Fruit fly (Drosophila melanogaster): ENCODE data around the gene Sk2.
A peak's percentile ranks its signal among the peaks of the same experiment; 100 is the strongest.

Sk2 gene

DNA sequence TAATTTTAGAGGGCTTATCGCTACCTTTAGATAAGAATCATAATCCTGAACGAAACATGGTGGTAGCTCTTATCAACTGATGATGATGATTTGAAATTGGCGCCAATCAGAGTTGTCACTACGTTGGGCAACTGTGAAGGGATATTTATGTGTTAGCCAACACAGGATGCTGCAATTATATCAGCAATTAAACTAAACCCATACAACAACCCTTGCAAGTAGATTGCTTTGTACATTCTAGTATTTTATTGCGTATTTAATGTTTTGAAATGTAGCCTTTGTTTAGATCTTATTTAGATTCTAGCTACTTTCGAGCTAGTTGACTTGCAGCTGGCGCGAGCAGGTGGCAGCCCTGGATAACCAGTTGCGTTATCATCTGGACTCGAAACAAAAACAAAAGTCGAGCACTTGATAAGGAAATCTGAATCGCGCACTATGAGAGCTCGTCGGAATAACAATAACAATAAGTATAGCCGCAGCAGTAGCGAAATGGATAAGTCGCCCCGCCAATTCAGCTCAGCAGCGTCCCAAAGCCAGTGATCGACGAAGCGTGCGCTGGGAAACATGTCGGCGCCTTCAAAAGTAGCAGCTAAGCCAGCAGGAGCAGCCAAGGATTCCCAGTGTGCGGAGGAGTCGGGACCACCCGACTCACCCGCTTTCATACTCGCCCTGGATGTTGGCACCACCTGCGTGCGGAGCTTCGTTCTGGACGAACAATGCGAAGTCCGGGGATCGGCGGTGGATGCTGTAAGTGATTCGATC is 5.4 kb downstream of the Sk2 start, which contains the start of gene CG1271 (continued):
- peak; percentile 35 for TF ChIP-seq CG11902 (GFP tag; optimal IDR thresholded peaks at IDR 0.05)
- TF ChIP-seq Hr4 (GFP tag; optimal IDR thresholded peaks at IDR 0.05), result no peak
- peak; percentile 20 for TF ChIP-seq Blimp-1 (GFP tag; optimal IDR thresholded peaks at IDR 0.05)
- TF ChIP-seq Gug (GFP tag; IDR thresholded peaks at IDR 0.05), result no peak
- no peak for TF ChIP-seq Lpt (GFP tag; optimal IDR thresholded peaks at IDR 0.05)
- TF ChIP-seq dsx (GFP tag; optimal IDR thresholded peaks at IDR 0.05; ENCODE audit: poor library complexity, severe bottlenecking), result peak; percentile 13
- TF ChIP-seq CG7368 (GFP tag; optimal IDR thresholded peaks at IDR 0.05), result no peak
- TF ChIP-seq CG3919 (GFP tag; optimal IDR thresholded peaks at IDR 0.05), result peak; percentile 69
- TF ChIP-seq CG6163 (GFP tag; IDR thresholded peaks at IDR 0.05), result peak; percentile 38; the same call in 2 of the 3 replicates

DNA sequence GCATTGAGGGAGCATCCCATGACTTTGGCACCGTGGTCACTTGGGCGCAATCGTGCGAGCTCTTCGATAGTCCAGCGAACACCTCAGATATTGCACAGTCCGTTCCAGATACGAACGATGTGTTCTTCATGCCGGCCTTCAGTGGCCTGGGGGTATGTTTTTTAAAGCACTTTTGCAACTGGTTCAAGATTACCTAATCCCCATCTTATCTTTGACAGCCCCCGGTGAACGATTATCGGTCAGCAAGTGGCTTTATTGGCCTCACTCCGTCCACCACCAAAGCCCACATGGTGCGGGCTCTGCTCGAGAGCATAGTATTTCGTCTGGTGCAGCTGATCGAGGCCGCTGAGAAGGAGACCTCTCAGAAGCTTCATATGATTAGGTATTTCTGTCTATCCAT is 7.2 kb downstream of the Sk2 start:
- peak; percentile 93 for TF ChIP-seq vri (GFP tag; optimal IDR thresholded peaks at IDR 0.05)
- TF ChIP-seq dsx (GFP tag; optimal IDR thresholded peaks at IDR 0.05; ENCODE audit: poor library complexity, severe bottlenecking), result no peak
- no peak for TF ChIP-seq CG3919 (GFP tag; optimal IDR thresholded peaks at IDR 0.05)
- TF ChIP-seq achi (GFP tag; optimal IDR thresholded peaks at IDR 0.05), result no peak

DNA sequence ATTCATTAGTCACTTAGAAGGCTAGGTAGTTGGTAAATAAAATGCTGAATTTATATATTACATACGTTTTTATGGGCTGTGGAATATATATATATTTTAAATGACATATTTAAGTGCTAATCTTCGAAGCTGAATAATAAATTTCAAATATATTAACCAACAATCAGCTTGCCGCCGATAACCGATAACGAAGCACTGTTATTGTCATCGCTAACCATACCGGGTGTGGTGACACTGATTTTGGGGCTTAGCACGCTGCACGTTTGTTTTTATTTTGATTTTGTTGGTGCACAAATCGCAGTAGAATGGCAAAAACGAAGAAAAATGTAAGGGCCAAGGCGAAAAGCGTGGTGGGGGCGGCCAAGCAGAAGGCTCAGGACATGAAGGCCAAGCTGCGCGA is 8.0 kb downstream of the Sk2 start, which contains the start of gene CG16753:
Gene CG16753 (plus strand): TSS at position 229 of the 400 bp plus-strand sequence.
- TF ChIP-seq Eip75B (GFP tag; optimal IDR thresholded peaks at IDR 0.05) (no peak), CG16779 (tag; optimal IDR thresholded peaks at IDR 0.05) (no peak), CG3919 (GFP tag; optimal IDR thresholded peaks at IDR 0.05) (no peak), CG31627 (GFP tag; optimal IDR thresholded peaks at IDR 0.05) (no peak), CG4318 (GFP tag; optimal IDR thresholded peaks at IDR 0.05) (no peak), eg (GFP tag; IDR thresholded peaks at IDR 0.05) (no peak), CG1621 (tag; optimal IDR thresholded peaks at IDR 0.05) (no peak)

DNA sequence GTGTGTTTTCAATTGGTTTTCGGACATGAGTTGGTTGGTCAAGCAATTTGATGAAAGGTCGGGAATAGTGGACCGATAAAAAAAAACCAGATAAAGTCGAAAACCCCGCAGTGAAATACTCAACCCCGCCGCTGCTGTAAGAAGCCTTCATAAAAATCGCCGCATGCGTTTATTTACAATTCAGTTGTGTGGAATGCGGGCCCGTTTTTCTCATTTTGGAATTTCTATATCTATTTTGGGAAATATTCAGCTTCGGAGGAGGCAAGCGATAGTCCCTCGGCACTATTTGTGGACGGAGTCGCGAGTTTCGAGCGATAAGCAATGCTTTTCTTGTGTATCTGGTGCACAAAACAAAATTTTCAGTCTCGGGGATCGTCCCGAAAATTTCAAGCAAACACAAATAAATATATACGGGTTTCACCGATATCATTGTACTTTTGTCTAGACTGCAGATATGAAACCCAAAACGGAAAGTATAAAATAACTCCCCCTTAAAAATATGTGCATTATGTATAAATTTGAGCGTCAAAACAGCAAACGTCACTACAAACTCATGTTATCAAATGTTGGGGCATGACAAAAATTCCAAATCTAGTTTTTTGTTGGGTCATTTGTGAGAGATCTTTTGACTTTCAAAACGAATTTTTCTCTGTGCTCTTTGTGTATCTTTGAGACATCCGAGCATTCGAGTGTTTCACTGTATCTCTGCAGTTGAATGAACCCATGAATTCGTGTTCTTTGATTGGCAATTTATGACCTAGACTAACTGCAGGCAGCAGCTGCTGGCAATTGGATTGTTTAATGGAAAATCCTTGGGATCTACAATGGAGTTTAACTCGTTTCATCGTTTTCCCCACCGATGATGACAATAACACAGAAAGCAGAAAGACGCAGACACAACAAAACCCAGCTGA is 12.3 kb downstream of the Sk2 start:
- TF ChIP-seq eg (GFP tag; IDR thresholded peaks at IDR 0.05), result peak; percentile 29; the same call in 1 of the 3 replicates
- TF ChIP-seq CG32006 (GFP tag; optimal IDR thresholded peaks at IDR 0.05), result peak; percentile 53
- TF ChIP-seq topi (GFP tag; optimal IDR thresholded peaks at IDR 0.05), result peak; percentile 2
- peak; percentile 27 for TF ChIP-seq CG6792 (GFP tag; optimal IDR thresholded peaks at IDR 0.05)
- TF ChIP-seq CG8319 (GFP tag; optimal IDR thresholded peaks at IDR 0.05), result no peak
- 0 out of 3 replicates have a peak, but pooled peaks have one; percentile 12 for TF ChIP-seq CG8119 (GFP tag; IDR thresholded peaks at IDR 0.05)
- TF ChIP-seq esn (GFP tag; optimal IDR thresholded peaks at IDR 0.05), result peak; percentile 39
- no peak for TF ChIP-seq Sox102F (GFP tag; optimal IDR thresholded peaks at IDR 0.05)
- TF ChIP-seq spab (GFP tag; optimal IDR thresholded peaks at IDR 0.05), result no peak
- TF ChIP-seq CG10631 (GFP tag; optimal IDR thresholded peaks at IDR 0.05), result peak; percentile 27
- no peak for TF ChIP-seq CG4318 (GFP tag; optimal IDR thresholded peaks at IDR 0.05)
- TF ChIP-seq CG3032 (tag; optimal IDR thresholded peaks at IDR 0.05), result peak; percentile 6
- TF ChIP-seq CG6854 (GFP tag; optimal IDR thresholded peaks at IDR 0.05), result no peak
- peak; percentile 78 for TF ChIP-seq Eip78C (GFP tag)
- peak; percentile 78 for TF ChIP-seq svp (GFP tag)
- TF ChIP-seq Hr4 (GFP tag; optimal IDR thresholded peaks at IDR 0.05), result peak; percentile 32
- TF ChIP-seq Eip93F (GFP tag; optimal IDR thresholded peaks at IDR 0.05), result no peak
- peak; percentile 29 for TF ChIP-seq Sox14 (GFP tag; optimal IDR thresholded peaks at IDR 0.05)
- TF ChIP-seq CG15336 (GFP tag; IDR thresholded peaks at IDR 0.05), result peak; percentile 34
- no peak for TF ChIP-seq Gug (GFP tag; IDR thresholded peaks at IDR 0.05)
- peak; percentile 2 for TF ChIP-seq achi (GFP tag; optimal IDR thresholded peaks at IDR 0.05)
